Worm (Caenorhabditis elegans) whole organism, L3 larva: ENCODE data around the gene T06C12.14.

Experiments
- ZK546.5 ChIP-seq: sonication (generic microtip); optimal IDR thresholded peaks from 2 replicates; lab custom pipeline; 2017; ENCODE audit warnings: missing biosample characterization, missing genetic modification characterization
- aly-2 ChIP-seq: fragments of 150-350 bp; optimal IDR thresholded peaks from 2 replicates; lab custom pipeline; 2014; ENCODE audit warnings: missing biosample characterization, missing genetic modification characterization
- ceh-16 ChIP-seq: sonication (generic microtip); optimal IDR thresholded peaks from 2 replicates; lab custom pipeline; 2017; ENCODE audit warnings: missing biosample characterization, missing genetic modification characterization
- ceh-28 ChIP-seq: fragments of 150-350 bp; optimal IDR thresholded peaks from 2 replicates; lab custom pipeline; 2014; ENCODE audit warnings: missing biosample characterization, missing genetic modification reagents, missing genetic modification characterization
- ceh-82 ChIP-seq: fragments of 150-350 bp; optimal IDR thresholded peaks from 2 replicates; lab custom pipeline; 2014; ENCODE audit warnings: missing biosample characterization, missing genetic modification characterization
- egl-27 ChIP-seq: sonication (generic microtip); optimal IDR thresholded peaks from 4 replicates; lab custom pipeline; 2017; ENCODE audit warnings: missing biosample characterization, missing genetic modification reagents, missing genetic modification characterization
- egl-5 ChIP-seq: fragments of 150-350 bp; optimal IDR thresholded peaks from 2 replicates; lab custom pipeline; 2017; ENCODE audit warnings: missing biosample characterization, missing genetic modification reagents, missing genetic modification characterization, inconsistent platforms
- elt-1 ChIP-seq: fragments of 150-350 bp; optimal IDR thresholded peaks from 2 replicates; lab custom pipeline; 2014; ENCODE audit warnings: missing biosample characterization, missing genetic modification characterization
- elt-2 ChIP-seq: sonication (generic microtip); optimal IDR thresholded peaks from 2 replicates; lab custom pipeline; 2016; ENCODE audit warnings: missing genetic modification reagents, mild to moderate bottlenecking, missing genetic modification characterization, missing compliant biosample characterization
- elt-3 ChIP-seq, 3 experiments: fragments of 150-350 bp in 1 of 3; sonication (generic microtip) in 2 of 3; optimal IDR thresholded peaks; 2 replicates in 2 of 3; 4 replicates in 1 of 3; lab custom pipeline; 2014 to 2017; ENCODE audit warnings: missing biosample characterization in 3 of 3, missing genetic modification characterization in 3 of 3
- eor-1 ChIP-seq, 2 experiments: fragments of 150-350 bp; optimal IDR thresholded peaks; 2 replicates each; lab custom pipeline; 2014 to 2018; ENCODE audit warnings: missing biosample characterization in 2 of 2, missing genetic modification characterization in 2 of 2
- fkh-10 ChIP-seq: sonication (generic microtip); optimal IDR thresholded peaks from 2 replicates; lab custom pipeline; 2017; ENCODE audit warnings: missing biosample characterization, missing genetic modification reagents, missing genetic modification characterization
- fos-1 ChIP-seq: fragments of 150-350 bp; optimal IDR thresholded peaks from 2 replicates; lab custom pipeline; 2014; ENCODE audit warnings: missing biosample characterization, missing genetic modification characterization
- hmg-11 ChIP-seq: sonication (generic microtip); optimal IDR thresholded peaks from 2 replicates; lab custom pipeline; 2016; ENCODE audit warnings: missing genetic modification characterization, missing compliant biosample characterization
- jun-1 ChIP-seq: fragments of 150-350 bp; optimal IDR thresholded peaks from 2 replicates; lab custom pipeline; 2014; ENCODE audit warnings: missing biosample characterization, missing genetic modification reagents, missing genetic modification characterization
- lin-15B ChIP-seq: fragments of 150-350 bp; optimal IDR thresholded peaks from 2 replicates; lab custom pipeline; 2014; ENCODE audit warnings: missing biosample characterization, missing genetic modification characterization
- lin-39 ChIP-seq: fragments of 150-350 bp; optimal IDR thresholded peaks from 2 replicates; lab custom pipeline; 2018; ENCODE audit warnings: missing biosample characterization, missing genetic modification reagents, missing genetic modification characterization
- lsy-12 ChIP-seq: sonication (generic microtip); optimal IDR thresholded peaks from 2 replicates; lab custom pipeline; 2016; ENCODE audit warnings: mild to moderate bottlenecking, missing genetic modification characterization, missing compliant biosample characterization
- mml-1 ChIP-seq: fragments of 150-350 bp; sonication (generic microtip); optimal IDR thresholded peaks from 3 replicates; lab custom pipeline; 2014; ENCODE audit warnings: missing biosample characterization, missing genetic modification characterization
- nfya-1 ChIP-seq: sonication (generic microtip); optimal IDR thresholded peaks from 2 replicates; lab custom pipeline; 2017; ENCODE audit warnings: missing genetic modification characterization, mild to moderate bottlenecking, missing compliant biosample characterization, antibody characterized with exemption, moderate library complexity; ENCODE audit not compliant: insufficient read depth
- nhr-12 ChIP-seq: fragments of 150-350 bp; optimal IDR thresholded peaks from 2 replicates; lab custom pipeline; 2014; ENCODE audit warnings: missing biosample characterization, missing genetic modification characterization
- nhr-23 ChIP-seq: fragments of 150-350 bp; optimal IDR thresholded peaks from 2 replicates; lab custom pipeline; 2014; ENCODE audit warnings: missing biosample characterization, missing genetic modification reagents, missing genetic modification characterization
- nhr-237 ChIP-seq: fragments of 150-350 bp; optimal IDR thresholded peaks from 2 replicates; lab custom pipeline; 2014; ENCODE audit warnings: missing biosample characterization, missing genetic modification characterization
- nhr-25 ChIP-seq: sonication (generic microtip); optimal IDR thresholded peaks from 2 replicates; lab custom pipeline; 2017; ENCODE audit warnings: missing biosample characterization, missing genetic modification characterization
- nhr-43 ChIP-seq: sonication (generic microtip); optimal IDR thresholded peaks from 2 replicates; lab custom pipeline; 2016; ENCODE audit warnings: mild to moderate bottlenecking, missing genetic modification characterization, missing compliant biosample characterization; ENCODE audit not compliant: poor library complexity, severe bottlenecking
- nhr-67 ChIP-seq: fragments of 150-350 bp; optimal IDR thresholded peaks from 2 replicates; lab custom pipeline; 2014; ENCODE audit warnings: missing biosample characterization, missing genetic modification characterization
- nhr-76 ChIP-seq: fragments of 150-350 bp; sonication (generic microtip); optimal IDR thresholded peaks from 5 replicates; lab custom pipeline; 2014; ENCODE audit warnings: missing biosample characterization, missing genetic modification characterization
- nhr-77 ChIP-seq: fragments of 150-350 bp; optimal IDR thresholded peaks from 2 replicates; lab custom pipeline; 2014; ENCODE audit warnings: missing biosample characterization, missing genetic modification characterization
- pha-4 ChIP-seq: fragments of 150-350 bp; optimal IDR thresholded peaks from 2 replicates; lab custom pipeline; 2014; ENCODE audit warnings: missing biosample characterization, missing genetic modification reagents, missing genetic modification characterization
- pqm-1 ChIP-seq: fragments of 150-350 bp; optimal IDR thresholded peaks from 2 replicates; lab custom pipeline; 2017; ENCODE audit warnings: missing biosample characterization, missing genetic modification characterization, inconsistent platforms
- sea-2 ChIP-seq: fragments of 150-350 bp; sonication (generic microtip); optimal IDR thresholded peaks from 4 replicates; lab custom pipeline; 2014; ENCODE audit warnings: missing biosample characterization, missing genetic modification reagents, missing genetic modification characterization
- skn-1 ChIP-seq: fragments of 150-350 bp; optimal IDR thresholded peaks from 2 replicates; lab custom pipeline; 2014; ENCODE audit warnings: missing biosample characterization, missing genetic modification characterization
- snpc-4 ChIP-seq: fragments of 150-350 bp; optimal IDR thresholded peaks from 2 replicates; lab custom pipeline; 2014; ENCODE audit warnings: missing biosample characterization, missing genetic modification characterization
- tbx-2 ChIP-seq: sonication (generic microtip); optimal IDR thresholded peaks from 2 replicates; lab custom pipeline; 2016; ENCODE audit warnings: mild to moderate bottlenecking, missing genetic modification characterization, missing compliant biosample characterization
- unc-39 ChIP-seq: sonication (generic microtip); optimal IDR thresholded peaks from 4 replicates; lab custom pipeline; 2017; ENCODE audit warnings: missing biosample characterization, missing genetic modification characterization
- unc-62 ChIP-seq: fragments of 150-350 bp; sonication (generic microtip); optimal IDR thresholded peaks from 4 replicates; lab custom pipeline; 2014; ENCODE audit warnings: missing biosample characterization, missing genetic modification reagents, missing genetic modification characterization
- zag-1 ChIP-seq: fragments of 150-350 bp; optimal IDR thresholded peaks from 2 replicates; lab custom pipeline; 2014; ENCODE audit warnings: missing biosample characterization, missing genetic modification characterization
- ztf-11 ChIP-seq: fragments of 150-350 bp; optimal IDR thresholded peaks from 2 replicates; lab custom pipeline; 2014; ENCODE audit warnings: missing biosample characterization, missing genetic modification characterization
- ztf-4 ChIP-seq: fragments of 150-350 bp; optimal IDR thresholded peaks from 2 replicates; lab custom pipeline; 2014; ENCODE audit warnings: missing biosample characterization, missing genetic modification characterization

The T06C12.14 gene

DNA sequence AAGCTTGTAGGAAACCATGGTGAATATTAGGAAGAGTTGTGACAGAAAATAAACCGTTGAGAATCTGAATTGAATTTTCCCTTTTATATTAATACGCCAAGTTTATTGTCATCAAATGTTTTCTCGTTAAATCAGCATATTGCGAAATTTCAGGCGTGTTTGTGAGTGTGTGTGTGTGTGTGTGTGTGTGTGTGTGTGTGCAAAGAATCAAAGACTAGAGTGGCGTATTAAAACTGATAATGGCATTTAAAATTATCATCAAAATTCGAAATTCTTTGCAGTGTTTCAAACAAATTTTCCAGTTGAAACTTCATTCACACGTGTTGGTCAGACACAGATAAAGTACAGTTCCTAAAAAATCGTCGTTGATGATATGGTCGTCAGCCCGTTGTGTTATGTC lies 16.1 kb downstream of the T06C12.14 start, which contains the start of gene gst-38:
Gene gst-38, minus strand, starts transcription at position 152 of the 400 bp plus-strand sequence.
- TF ChIP-seq egl-27 (tag; lab: Kevin White, UChicago) (no peak), pqm-1 (tag; lab: Kevin White, UChicago) (peak; percentile 41), ZK546.5 (tag; lab: Kevin White, UChicago) (no peak), skn-1 (peak; percentile 14), jun-1 (tag; lab: Kevin White, UChicago) (no peak), elt-2 (tag; lab: Kevin White, UChicago) (peak; percentile 88), ceh-16 (tag; lab: Kevin White, UChicago) (no peak), fos-1 (tag; lab: Kevin White, UChicago) (no peak), eor-1 (tag; optimal IDR thresholded peaks at IDR 0.05; lab: Kevin White, UChicago) (no peak), pha-4 (tag; lab: Kevin White, UChicago) (no peak)
- TF ChIP-seq, all 47 proteins: peak for 3

DNA sequence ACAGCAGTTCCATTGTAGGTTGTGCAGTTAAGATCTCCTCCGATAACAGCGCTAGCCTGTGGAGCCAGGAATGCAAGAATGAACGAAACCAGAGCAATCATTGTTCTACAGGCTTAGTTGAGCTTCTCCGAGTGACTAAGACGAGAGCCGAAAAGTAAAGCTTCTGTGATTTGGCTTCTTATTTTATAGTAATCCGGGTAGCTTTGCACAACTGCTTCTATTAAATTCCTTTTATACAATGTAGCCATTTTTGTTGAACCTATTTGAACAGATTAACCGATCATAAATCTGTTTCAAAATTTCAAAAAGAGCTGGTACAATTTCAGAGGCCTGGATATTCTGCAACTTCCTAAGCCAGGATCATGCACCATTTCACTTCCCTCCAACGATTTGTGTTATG lies 17.7 kb downstream of the T06C12.14 start, which contains the start of gene F35E8.9:
Gene F35E8.9, minus strand, starts transcription at position 101 of the 400 bp plus-strand sequence.
- TF ChIP-seq elt-2 (tag; lab: Kevin White, UChicago) (no peak), nhr-76 (tag; lab: Kevin White, UChicago) (no peak), egl-5 (tag; lab: Kevin White, UChicago) (no peak), nfya-1 (no peak), nhr-25 (tag; lab: Kevin White, UChicago) (no peak), sea-2 (GFP tag; lab: Kevin White, UChicago) (no peak), egl-27 (tag; lab: Kevin White, UChicago) (no peak), ceh-16 (tag; lab: Kevin White, UChicago) (no peak), nhr-43 (tag; lab: Kevin White, UChicago) (no peak), nhr-237 (tag; lab: Kevin White, UChicago) (no peak), lin-39 (tag; lab: Kevin White, UChicago) (no peak), ceh-28 (tag; lab: Kevin White, UChicago) (no peak), nhr-12 (tag; lab: Kevin White, UChicago) (no peak), lin-15B (no peak), nhr-67 (tag; lab: Kevin White, UChicago) (no peak), elt-1 (tag; lab: Kevin White, UChicago) (no peak), mml-1 (no peak), unc-62 (GFP tag; lab: Kevin White, UChicago) (no peak), ztf-11 (tag; lab: Kevin White, UChicago) (no peak), aly-2 (tag; lab: Kevin White, UChicago) (no peak)

DNA sequence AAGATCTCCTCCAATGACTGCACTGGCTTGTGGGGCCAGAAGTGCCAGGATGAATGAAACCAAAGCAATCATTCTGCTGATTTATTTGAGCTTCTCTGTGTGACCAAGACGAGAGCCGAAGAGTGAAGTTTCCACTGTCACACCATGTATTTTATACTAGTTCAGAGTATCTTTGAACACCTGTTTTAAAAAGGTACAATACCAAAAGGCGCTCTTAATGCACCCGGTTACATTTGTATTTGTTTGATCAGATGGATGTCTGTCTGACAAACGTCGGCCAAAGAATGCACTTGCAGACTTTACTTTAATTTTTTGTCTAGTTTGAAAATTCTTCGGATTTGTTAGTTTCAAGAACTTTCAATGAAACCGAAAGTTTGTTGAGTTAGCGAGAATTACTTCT lies 20.5 kb downstream of the T06C12.14 start, which contains the start of gene F35E8.10:
Gene F35E8.10, minus strand, starts transcription at position 101 of the 400 bp plus-strand sequence.
- TF ChIP-seq nhr-77 (tag; lab: Kevin White, UChicago) (no peak), nhr-76 (tag; lab: Kevin White, UChicago) (no peak), lsy-12 (no peak), pha-4 (tag; lab: Kevin White, UChicago) (no peak), egl-5 (tag; lab: Kevin White, UChicago) (no peak), skn-1 (no peak), ZK546.5 (tag; lab: Kevin White, UChicago) (no peak), elt-1 (tag; lab: Kevin White, UChicago) (no peak), sea-2 (GFP tag; lab: Kevin White, UChicago) (no peak)

DNA sequence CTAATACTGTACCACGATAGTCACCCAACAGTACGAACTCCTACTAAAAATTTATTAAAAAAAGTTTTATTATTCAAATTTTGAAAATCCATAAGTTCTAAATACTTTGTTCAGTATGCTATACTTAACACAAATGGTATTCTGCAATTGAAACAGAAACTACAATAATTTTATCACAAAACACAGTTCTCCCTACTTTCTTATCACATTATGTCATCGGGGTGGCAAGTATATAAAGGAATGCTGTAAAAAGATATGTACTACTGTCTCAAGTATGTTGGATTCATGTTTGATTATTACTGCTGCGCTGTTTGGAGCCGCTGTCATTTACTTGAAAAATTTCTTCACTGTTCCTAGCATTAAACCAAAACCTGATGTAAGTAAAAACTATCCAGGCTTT lies 21.3 kb downstream of the T06C12.14 start, which contains the start of gene cdr-1:
Gene cdr-1, plus strand, starts transcription at position 208 of the 400 bp plus-strand sequence.
- TF ChIP-seq elt-2 (tag; lab: Kevin White, UChicago) (peak; percentile 46), jun-1 (tag; lab: Kevin White, UChicago) (no peak), snpc-4 (tag; lab: Kevin White, UChicago) (no peak), pqm-1 (tag; lab: Kevin White, UChicago) (peak; percentile 38)

DNA sequence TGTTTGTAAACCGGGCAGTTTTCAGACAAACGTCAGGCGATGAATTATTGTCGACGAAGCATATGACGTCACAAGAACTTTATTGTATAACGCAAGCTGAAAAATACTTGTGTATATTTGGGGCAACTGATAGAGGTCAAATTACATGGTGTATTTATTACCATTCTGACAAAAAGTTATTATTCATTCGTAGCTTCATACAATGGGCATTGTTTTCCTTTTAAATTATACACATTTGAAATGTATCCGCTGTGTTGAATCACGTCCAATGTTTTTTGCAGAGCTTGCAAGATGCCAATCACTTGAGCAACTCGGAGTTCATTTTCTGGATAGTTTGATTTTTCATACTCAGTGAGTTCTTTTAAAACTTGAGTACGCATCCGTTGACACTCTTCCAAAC lies 23.2 kb downstream of the T06C12.14 start, which contains the start of gene F35E8.13:
Gene F35E8.13, plus strand, starts transcription at position 301 of the 400 bp plus-strand sequence.
- no peak for TF ChIP-seq ceh-16 (tag; lab: Kevin White, UChicago)
- no peak for TF ChIP-seq ceh-82 (tag; lab: Kevin White, UChicago)
- TF ChIP-seq unc-39 (tag; lab: Kevin White, UChicago) = no peak
- TF ChIP-seq hmg-11 (tag; lab: Kevin White, UChicago) = no peak
- TF ChIP-seq tbx-2 (tag; lab: Kevin White, UChicago) = no peak
- TF ChIP-seq fkh-10 (GFP tag; lab: Kevin White, UChicago) = no peak
- TF ChIP-seq ceh-28 (tag; lab: Kevin White, UChicago) = no peak
- no peak for TF ChIP-seq aly-2 (tag; lab: Kevin White, UChicago)
- no peak for TF ChIP-seq nfya-1
- no peak for TF ChIP-seq elt-2 (tag; lab: Kevin White, UChicago)
- no peak for TF ChIP-seq egl-27 (tag; lab: Kevin White, UChicago)
- no peak for TF ChIP-seq elt-3 (tag; optimal IDR thresholded peaks at IDR 0.05; lab: Kevin White, UChicago)
- no peak for TF ChIP-seq fos-1 (tag; lab: Kevin White, UChicago)
- TF ChIP-seq zag-1 (tag; lab: Kevin White, UChicago) = no peak
- TF ChIP-seq nhr-237 (tag; lab: Kevin White, UChicago) = no peak
- no peak for TF ChIP-seq ZK546.5 (tag; lab: Kevin White, UChicago)
- no peak for TF ChIP-seq nhr-12 (tag; lab: Kevin White, UChicago)
- no peak for TF ChIP-seq nhr-23 (tag; lab: Kevin White, UChicago)
- no peak for TF ChIP-seq lin-39 (tag; lab: Kevin White, UChicago)
- no peak for TF ChIP-seq ztf-4 (tag; lab: Kevin White, UChicago)
